Fruit fly (Drosophila melanogaster) whole organism, embryonic: Measurements from ENCODE around the gene Root.

ENCODE experiments used
- Atf3 ChIP-seq: fragments of 200-800 bp; sonication (Bioruptor generic); optimal IDR thresholded peaks from 3 replicates; lab custom pipeline; 2016; ENCODE audit warnings: missing biosample characterization, missing genetic modification characterization
- B-H2 ChIP-seq: fragments of 200-800 bp; sonication (Bioruptor generic); optimal IDR thresholded peaks from 2 replicates; lab custom pipeline; 2018; ENCODE audit warnings: missing biosample characterization, mild to moderate bottlenecking, missing genetic modification characterization
- BEAF-32 ChIP-seq: fragments of 200-800 bp; sonication (Bioruptor generic); optimal IDR thresholded peaks from 3 replicates; lab custom pipeline; 2017; ENCODE audit warnings: missing biosample characterization, missing genetic modification characterization, mild to moderate bottlenecking, moderate library complexity, missing genetic modification reagents
- Bteb2 ChIP-seq: fragments of 200-800 bp; sonication (Bioruptor generic); optimal IDR thresholded peaks from 2 replicates; lab custom pipeline; 2016; ENCODE audit warnings: missing biosample characterization, missing genetic modification characterization
- C15 ChIP-seq: fragments of 200-800 bp; sonication (Bioruptor generic); IDR thresholded peaks from 3 replicates; pipeline ENCODE4 v1.3.6; 2022; ENCODE audit warnings: missing biosample characterization, missing genetic modification characterization
- CG10321 ChIP-seq: fragments of 200-800 bp; sonication (Bioruptor generic); IDR thresholded peaks from 2 replicates; pipeline ENCODE4 v1.3.6; 2022; ENCODE audit warnings: missing biosample characterization, missing genetic modification characterization
- CG10431 ChIP-seq: fragments of 200-800 bp; sonication (Bioruptor generic); optimal IDR thresholded peaks from 3 replicates; lab custom pipeline; 2018; ENCODE audit warnings: missing biosample characterization, mild to moderate bottlenecking, missing genetic modification characterization
- CG11456 ChIP-seq: fragments of 200-800 bp; sonication (Bioruptor generic); IDR thresholded peaks from 3 replicates; pipeline ENCODE4 v1.3.6; 2022; ENCODE audit warnings: missing biosample characterization, missing genetic modification characterization
- CG12219 ChIP-seq: fragments of 200-800 bp; sonication (Bioruptor generic); optimal IDR thresholded peaks from 3 replicates; lab custom pipeline; 2018; ENCODE audit warnings: missing biosample characterization, mild to moderate bottlenecking, missing genetic modification characterization
- CG13287 ChIP-seq: fragments of 200-800 bp; sonication (Bioruptor generic); IDR thresholded peaks from 2 replicates; pipeline ENCODE4 v1.3.6; 2022; ENCODE audit warnings: missing biosample characterization, missing genetic modification characterization; ENCODE audit not compliant: partially characterized antibody
- CG14014 ChIP-seq: fragments of 200-800 bp; sonication (Bioruptor generic); IDR thresholded peaks from 2 replicates; pipeline ENCODE4 v1.3.6; 2022; ENCODE audit warnings: missing biosample characterization, missing genetic modification characterization
- CG15011 ChIP-seq: fragments of 200-800 bp; sonication (Bioruptor generic); optimal IDR thresholded peaks from 3 replicates; lab custom pipeline; 2018; ENCODE audit warnings: missing biosample characterization, mild to moderate bottlenecking, missing genetic modification characterization
- CG17385 ChIP-seq: fragments of 200-800 bp; sonication (Bioruptor generic); optimal IDR thresholded peaks from 3 replicates; lab custom pipeline; 2018; ENCODE audit warnings: missing biosample characterization, mild to moderate bottlenecking, missing genetic modification characterization
- CG2129 ChIP-seq: fragments of 200-800 bp; sonication (Bioruptor generic); IDR thresholded peaks from 2 replicates; pipeline ENCODE4 v1.3.6; 2022; ENCODE audit warnings: missing biosample characterization, missing genetic modification characterization; ENCODE audit not compliant: partially characterized antibody
- CG32532 ChIP-seq: fragments of 200-800 bp; sonication (Bioruptor generic); IDR thresholded peaks from 2 replicates; pipeline ENCODE4 v1.3.6; 2022; ENCODE audit warnings: missing biosample characterization, missing genetic modification characterization
- CG4730 ChIP-seq: fragments of 200-800 bp; sonication (Bioruptor generic); IDR thresholded peaks from 2 replicates; pipeline ENCODE4 v1.3.6; 2022; ENCODE audit warnings: missing biosample characterization, missing genetic modification characterization
- CG5245 ChIP-seq: fragments of 200-800 bp; sonication (Bioruptor generic); optimal IDR thresholded peaks from 3 replicates; lab custom pipeline; 2016; ENCODE audit warnings: missing biosample characterization, missing genetic modification characterization
- CG5953 ChIP-seq: fragments of 200-800 bp; sonication (Bioruptor generic); IDR thresholded peaks from 2 replicates; pipeline ENCODE4 v1.3.6; 2022; ENCODE audit warnings: missing biosample characterization, missing genetic modification characterization
- CG7928 ChIP-seq: fragments of 200-800 bp; sonication (Bioruptor generic); optimal IDR thresholded peaks from 2 replicates; lab custom pipeline; 2017; ENCODE audit warnings: missing biosample characterization, mild to moderate bottlenecking, missing genetic modification characterization
- CG8290 ChIP-seq, 3 experiments: fragments of 200-800 bp; sonication (Bioruptor generic); optimal IDR thresholded peaks; 2 replicates each; lab custom pipeline; 2016 to 2019; ENCODE audit warnings: missing biosample characterization in 3 of 3, missing genetic modification characterization in 3 of 3, mild to moderate bottlenecking in 2 of 3, moderate library complexity in 1 of 3
- CG9215 ChIP-seq: fragments of 200-800 bp; sonication (Bioruptor generic); IDR thresholded peaks from 2 replicates; pipeline ENCODE4 v1.3.6; 2022; ENCODE audit warnings: missing biosample characterization, missing genetic modification characterization
- CG9609 ChIP-seq: fragments of 200-800 bp; sonication (Bioruptor generic); optimal IDR thresholded peaks from 3 replicates; lab custom pipeline; 2016; ENCODE audit warnings: missing biosample characterization, missing genetic modification characterization
- CTCF ChIP-seq: fragments of 200-800 bp; sonication (Bioruptor generic); optimal IDR thresholded peaks from 2 replicates; lab custom pipeline; 2017; ENCODE audit warnings: missing biosample characterization, mild to moderate bottlenecking, missing genetic modification characterization, moderate library complexity
- Dip2 ChIP-seq: fragments of 200-800 bp; sonication (Bioruptor generic); IDR thresholded peaks from 2 replicates; pipeline ENCODE4 v1.3.6; 2022; ENCODE audit warnings: missing biosample characterization, missing genetic modification characterization
- ERR ChIP-seq: fragments of 200-800 bp; sonication (Bioruptor generic); optimal IDR thresholded peaks from 2 replicates; lab custom pipeline; 2016; ENCODE audit warnings: missing biosample characterization, missing genetic modification characterization
- Gug ChIP-seq: fragments of 200-800 bp; sonication (Bioruptor generic); IDR thresholded peaks from 4 replicates; pipeline ENCODE4 v1.3.6; 2022; ENCODE audit warnings: missing biosample characterization, missing genetic modification characterization
- H15 ChIP-seq: fragments of 200-800 bp; sonication (Bioruptor generic); IDR thresholded peaks from 3 replicates; pipeline ENCODE4 v1.3.6; 2022; ENCODE audit warnings: missing biosample characterization, missing genetic modification characterization
- Nf-YB ChIP-seq: fragments of 200-800 bp; sonication (Bioruptor generic); optimal IDR thresholded peaks from 3 replicates; lab custom pipeline; 2019; ENCODE audit warnings: missing biosample characterization, mild to moderate bottlenecking, missing genetic modification characterization, moderate library complexity
- al ChIP-seq: fragments of 200-800 bp; sonication (Bioruptor generic); IDR thresholded peaks from 2 replicates; pipeline ENCODE4 v1.3.6; 2022; ENCODE audit warnings: missing biosample characterization, missing genetic modification characterization
- ap ChIP-seq: fragments of 200-800 bp; sonication (Bioruptor generic); IDR thresholded peaks from 2 replicates; pipeline ENCODE4 v1.3.6; 2022; ENCODE audit warnings: missing biosample characterization, missing genetic modification characterization
- ase ChIP-seq: fragments of 200-800 bp; sonication (Bioruptor generic); IDR thresholded peaks from 3 replicates; pipeline ENCODE4 v1.3.6; 2022; ENCODE audit warnings: missing biosample characterization, missing genetic modification characterization
- ash1 ChIP-seq: fragments of 200-800 bp; sonication (Bioruptor generic); optimal IDR thresholded peaks from 2 replicates; lab custom pipeline; 2018; ENCODE audit warnings: missing biosample characterization, mild to moderate bottlenecking, missing genetic modification characterization
- ato ChIP-seq: fragments of 200-800 bp; sonication (Bioruptor generic); IDR thresholded peaks from 2 replicates; pipeline ENCODE4 v1.3.6; 2022; ENCODE audit warnings: missing biosample characterization, missing genetic modification characterization; ENCODE audit not compliant: partially characterized antibody
- bsh ChIP-seq, 2 experiments: fragments of 200-800 bp; sonication (Bioruptor generic); optimal IDR thresholded peaks; 2 replicates each; lab custom pipeline; 2017 to 2018; ENCODE audit warnings: mild to moderate bottlenecking in 2 of 2, missing biosample characterization in 2 of 2, missing genetic modification characterization in 2 of 2, moderate library complexity in 1 of 2
- crp ChIP-seq, 2 experiments: fragments of 200-800 bp; sonication (Bioruptor generic); optimal IDR thresholded peaks; 2 replicates in 1 of 2; 3 replicates in 1 of 2; lab custom pipeline; 2017; ENCODE audit warnings: missing biosample characterization in 2 of 2, missing genetic modification characterization in 2 of 2, mild to moderate bottlenecking in 1 of 2, moderate library complexity in 1 of 2
- danr ChIP-seq: fragments of 200-800 bp; sonication (Bioruptor generic); IDR thresholded peaks from 2 replicates; pipeline ENCODE4 v1.3.6; 2022; ENCODE audit warnings: missing biosample characterization, missing genetic modification characterization
- dmrt99B ChIP-seq: fragments of 200-800 bp; sonication (Bioruptor generic); optimal IDR thresholded peaks from 2 replicates; lab custom pipeline; 2018; ENCODE audit warnings: missing biosample characterization, mild to moderate bottlenecking, missing genetic modification characterization, moderate library complexity
- emc ChIP-seq: fragments of 200-800 bp; sonication (Bioruptor generic); optimal IDR thresholded peaks from 2 replicates; lab custom pipeline; 2016; ENCODE audit warnings: missing biosample characterization, missing genetic modification characterization
- gce ChIP-seq: fragments of 200-800 bp; sonication (Bioruptor generic); IDR thresholded peaks from 3 replicates; pipeline ENCODE4 v1.3.6; 2022; ENCODE audit warnings: missing biosample characterization, missing genetic modification characterization
- inv ChIP-seq: fragments of 200-800 bp; sonication (Bioruptor generic); IDR thresholded peaks from 2 replicates; pipeline ENCODE4 v1.3.6; 2022; ENCODE audit warnings: missing biosample characterization, missing genetic modification characterization; ENCODE audit not compliant: partially characterized antibody
- mam ChIP-seq: fragments of 200-800 bp; sonication (Bioruptor generic); optimal IDR thresholded peaks from 3 replicates; lab custom pipeline; 2016; ENCODE audit warnings: missing biosample characterization, missing genetic modification characterization
- pan ChIP-seq, 4 experiments: fragments of >200 bp in 3 of 4; fragments of 200-800 bp in 1 of 4; sonication (Bioruptor generic) in 1 of 4; optimal IDR thresholded peaks in 3 of 4; IDR thresholded peaks in 1 of 4; 2 replicates each; pipeline versions ENCODE4 v1.3.6 to Lab custom; 2017 to 2022; ENCODE audit warnings: missing biosample characterization in 2 of 4, missing genetic modification characterization in 2 of 4, mixed read lengths in 1 of 4
- pum ChIP-seq: fragments of 200-800 bp; sonication (Bioruptor generic); optimal IDR thresholded peaks from 2 replicates; lab custom pipeline; 2016; ENCODE audit warnings: missing biosample characterization, missing genetic modification characterization
- ro ChIP-seq: fragments of 200-800 bp; sonication (Bioruptor generic); IDR thresholded peaks from 2 replicates; pipeline ENCODE4 v1.3.6; 2022; ENCODE audit warnings: missing biosample characterization, missing genetic modification characterization
- stwl ChIP-seq: fragments of 200-800 bp; sonication (Bioruptor generic); optimal IDR thresholded peaks from 3 replicates; lab custom pipeline; 2018; ENCODE audit warnings: missing biosample characterization, mild to moderate bottlenecking, missing genetic modification characterization, moderate library complexity
- tap ChIP-seq: fragments of 200-800 bp; optimal IDR thresholded peaks from 3 replicates; lab custom pipeline; 2019; ENCODE audit warnings: missing biosample characterization, mild to moderate bottlenecking, missing genetic modification characterization, moderate library complexity
- tup ChIP-seq: fragments of 200-800 bp; sonication (Bioruptor generic); optimal IDR thresholded peaks from 2 replicates; lab custom pipeline; 2016; ENCODE audit warnings: missing biosample characterization, mild to moderate bottlenecking, missing genetic modification characterization, moderate library complexity

Gene Root

DNA sequence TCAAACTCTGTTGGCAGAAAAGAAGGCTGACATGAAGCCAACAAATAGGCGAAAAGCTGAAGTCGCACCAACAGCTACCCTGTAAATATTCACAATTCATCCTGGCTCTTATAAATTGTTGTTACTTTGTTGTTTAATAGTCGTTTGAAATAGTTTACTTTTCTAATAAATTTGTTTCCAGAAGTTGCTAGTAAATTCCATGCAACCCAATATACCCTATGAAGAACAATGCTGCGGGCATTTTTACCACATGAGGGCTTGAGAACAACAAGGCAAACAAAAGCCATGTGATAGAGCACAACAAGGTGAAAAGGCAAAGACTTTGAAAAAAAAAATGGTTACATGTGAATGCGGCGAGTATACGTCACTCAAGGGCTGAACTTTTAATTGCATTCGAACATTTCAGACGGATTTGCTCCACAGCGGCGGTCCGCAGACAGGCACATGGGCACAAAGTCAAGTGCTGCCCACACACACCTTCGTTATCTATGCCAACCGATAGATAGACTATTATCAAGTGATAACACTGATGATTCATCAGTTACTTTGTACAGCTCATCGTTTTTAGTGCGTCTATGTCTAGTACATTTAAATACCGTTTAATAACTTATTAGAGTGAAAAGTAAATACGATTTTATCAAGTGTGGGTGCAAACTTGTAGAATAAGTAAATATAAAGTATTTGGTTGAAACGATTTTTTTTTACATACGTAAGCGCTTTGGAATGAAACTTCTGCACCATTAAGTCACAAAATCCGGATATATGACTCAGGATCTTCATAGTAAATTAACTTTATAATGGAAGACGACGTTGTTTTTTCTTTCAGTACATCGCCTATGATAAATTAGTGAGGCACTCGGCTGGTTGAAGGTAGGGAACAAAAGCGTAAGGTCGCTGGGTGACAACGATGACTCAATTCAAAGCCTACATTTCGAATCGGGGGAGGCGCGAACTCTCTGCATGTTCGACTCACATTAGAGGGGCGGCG lies 13.8 kb upstream of the Root start (continued):
- peak; percentile 80 for TF ChIP-seq dmrt99B (tag; lab: Kevin White, UChicago)
- TF ChIP-seq ase (GFP tag; lab: Robert Waterston, UW) = peak; percentile 75
- TF ChIP-seq CG15011 (GFP tag; lab: Kevin White, UChicago) = peak; percentile 67
- TF ChIP-seq tap (tag; lab: Kevin White, UChicago) = peak; percentile 77
- TF ChIP-seq H15 (GFP tag; lab: Robert Waterston, UW) = peak; percentile 86
- peak; percentile 89 for TF ChIP-seq mam (GFP tag; lab: Kevin White, UChicago)
- peak; percentile 40; the same call in 1 of the 2 replicates for TF ChIP-seq CG10321 (GFP tag; lab: Robert Waterston, UW)
- TF ChIP-seq CG4730 = peak; percentile 73
- peak; percentile 66 for TF ChIP-seq pum (GFP tag; lab: Kevin White, UChicago)
- peak; percentile 32 for TF ChIP-seq Nf-YB (GFP tag; lab: Kevin White, UChicago)
- no peak for TF ChIP-seq stwl
- no peak for TF ChIP-seq pan (optimal IDR thresholded peaks at IDR 0.05; lab: Kevin White, UChicago)
- peak in 1 of 2 experiments; percentile 90 for TF ChIP-seq pan (GFP tag; optimal IDR thresholded peaks at IDR 0.05 in 1 of 2, IDR thresholded peaks at IDR 0.05 in 1 of 2)
- no peak for TF ChIP-seq CG2129
- peak; percentile 63; the same call in 2 of the 3 replicates for TF ChIP-seq gce
- TF ChIP-seq ato = no peak
- no peak for TF ChIP-seq B-H2 (GFP tag; lab: Kevin White, UChicago)
- TF ChIP-seq ro (GFP tag; lab: Robert Waterston, UW) = 0 out of 2 replicates have a peak, but pooled peaks have one; percentile 18
- no peak for TF ChIP-seq CG13287 (GFP tag; lab: Robert Waterston, UW)
- peak; percentile 83 for TF ChIP-seq CG14014
- TF ChIP-seq ap (GFP tag; lab: Robert Waterston, UW) = peak; percentile 74
- TF ChIP-seq tup (GFP tag; lab: Kevin White, UChicago) = peak; percentile 43
- TF ChIP-seq CG12219 = peak; percentile 75
- TF ChIP-seq CG17385 = peak; percentile 65
- TF ChIP-seq Gug (GFP tag; lab: Robert Waterston, UW) = peak; percentile 69; the same call in 2 of the 4 replicates
- TF ChIP-seq al = peak; percentile 80
- TF ChIP-seq inv = no peak
- peak; percentile 63 for TF ChIP-seq CG9215
- TF ChIP-seq CG11456 (GFP tag; lab: Robert Waterston, UW) = peak; percentile 88
- TF ChIP-seq CG32532 (GFP tag; lab: Robert Waterston, UW) = peak; percentile 88
- peak; percentile 72 for TF ChIP-seq ERR (GFP tag; lab: Kevin White, UChicago)
- TF ChIP-seq Dip2 = no peak
- TF ChIP-seq CG9609 = peak; percentile 86
- no peak for TF ChIP-seq CG7928
- TF ChIP-seq ash1 (GFP tag; lab: Kevin White, UChicago) = no peak
- no peak for TF ChIP-seq CTCF
- peak; percentile 17 to 87 for TF ChIP-seq bsh (GFP tag; optimal IDR thresholded peaks at IDR 0.05; lab: Kevin White, UChicago)
- peak; percentile 66 for TF ChIP-seq CG5245
- TF ChIP-seq BEAF-32 (GFP tag; lab: Kevin White, UChicago) = no peak
- no peak for TF ChIP-seq danr (GFP tag; lab: Robert Waterston, UW)
- peak; percentile 64 for TF ChIP-seq emc (GFP tag; lab: Kevin White, UChicago)
- peak; percentile 58 for TF ChIP-seq Atf3 (GFP tag; lab: Kevin White, UChicago)
- peak; percentile 60; the same call in 1 of the 3 replicates for TF ChIP-seq C15 (GFP tag; lab: Robert Waterston, UW)
- no peak for TF ChIP-seq CG10431 (GFP tag; lab: Kevin White, UChicago)
- TF ChIP-seq CG8290 (GFP tag; optimal IDR thresholded peaks at IDR 0.05; lab: Kevin White, UChicago) = no peak
- peak in 1 of 2 experiments; percentile 81 for TF ChIP-seq CG8290 (tag; optimal IDR thresholded peaks at IDR 0.05; lab: Kevin White, UChicago)
- no peak for TF ChIP-seq crp (GFP tag; optimal IDR thresholded peaks at IDR 0.05; lab: Kevin White, UChicago)
- peak; percentile 77 for TF ChIP-seq CG5953
- TF ChIP-seq Bteb2 = peak; percentile 68
